Worm (Caenorhabditis elegans): ENCODE data around the gene srh-67.

DNA sequence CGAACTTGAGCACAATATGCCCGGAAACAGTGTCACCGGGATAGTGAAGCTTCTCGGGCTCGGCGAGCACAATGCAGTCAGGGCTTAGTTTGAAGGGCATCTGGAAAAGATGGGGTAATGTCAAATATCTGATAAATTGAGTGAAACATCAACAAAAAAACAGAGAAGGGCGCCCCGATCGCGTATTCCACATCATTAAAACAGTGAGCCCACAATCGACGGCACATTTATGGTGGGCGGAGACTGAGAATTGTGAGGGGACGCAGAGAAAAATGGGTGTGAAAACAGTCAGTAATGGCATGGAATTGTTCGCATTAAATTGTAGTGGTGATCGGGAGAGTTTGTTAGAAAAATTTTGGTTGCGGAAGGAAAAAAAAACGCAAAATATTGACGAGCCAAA lies 27.9 kb upstream of the srh-67 start, which contains the start of gene arrd-9:
- TF ChIP-seq madf-3 (GFP tag; IDR thresholded peaks at IDR 0.05) (no peak), nhr-120 (GFP tag; IDR thresholded peaks at IDR 0.05) (no peak), pha-4 (tag; optimal IDR thresholded peaks at IDR 0.05) (no peak), mel-28 (tag; optimal IDR thresholded peaks at IDR 0.05; ENCODE audit: borderline replicate concordance) (no peak), B0019.2 (GFP tag; conservative IDR thresholded peaks at IDR 0.05) (no peak), attf-5 (GFP tag; optimal IDR thresholded peaks at IDR 0.05) (no peak), rpc-1 (optimal IDR thresholded peaks at IDR 0.05) (no peak), rpc-1 (tag; optimal IDR thresholded peaks at IDR 0.05) (no peak)
